Worm (Caenorhabditis elegans) whole organism, early embryonic: ENCODE data around the gene nspg-13.

Experiments
- B0310.2 ChIP-seq: sonication (generic microtip); optimal IDR thresholded peaks from 2 replicates; lab custom pipeline; 2016; ENCODE audit warnings: mild to moderate bottlenecking, missing genetic modification characterization, missing compliant biosample characterization
- F13C5.2 ChIP-seq: sonication (generic microtip); optimal IDR thresholded peaks from 2 replicates; lab custom pipeline; 2017; ENCODE audit warnings: mild to moderate bottlenecking, missing genetic modification characterization, inconsistent platforms, missing compliant biosample characterization
- aly-1 ChIP-seq: sonication (generic microtip); optimal IDR thresholded peaks from 2 replicates; lab custom pipeline; 2016; ENCODE audit warnings: missing genetic modification characterization, missing compliant biosample characterization
- ama-1 ChIP-seq: fragments of 150-350 bp; optimal IDR thresholded peaks from 2 replicates; lab custom pipeline; 2014
- ceh-13 ChIP-seq: fragments of 200-800 bp; sonication (Bioruptor generic); optimal IDR thresholded peaks from 2 replicates; lab custom pipeline; 2018; ENCODE audit warnings: mild to moderate bottlenecking, missing genetic modification characterization, missing compliant biosample characterization
- ceh-36 ChIP-seq: sonication (generic microtip); optimal IDR thresholded peaks from 2 replicates; lab custom pipeline; 2016; ENCODE audit warnings: missing genetic modification characterization, inconsistent platforms, missing compliant biosample characterization
- ets-7 ChIP-seq: sonication (generic microtip); optimal IDR thresholded peaks from 2 replicates; lab custom pipeline; 2016; ENCODE audit warnings: missing genotype, missing genetic modification characterization, missing compliant biosample characterization
- flt-1 ChIP-seq: fragments of 200-800 bp; sonication (Bioruptor generic); IDR thresholded peaks from 2 replicates; pipeline ENCODE4 v1.3.6; 2022; ENCODE audit warnings: missing genetic modification characterization, missing compliant biosample characterization
- hmbx-1 ChIP-seq: sonication (generic microtip); optimal IDR thresholded peaks from 2 replicates; lab custom pipeline; 2016; ENCODE audit warnings: mild to moderate bottlenecking, missing genetic modification characterization, missing compliant biosample characterization
- hmg-4 ChIP-seq: fragments of 200-800 bp; sonication (Bioruptor generic); optimal IDR thresholded peaks from 2 replicates; lab custom pipeline; 2018; ENCODE audit warnings: mild to moderate bottlenecking, missing genetic modification characterization, missing compliant biosample characterization
- hnd-1 ChIP-seq: sonication (generic microtip); optimal IDR thresholded peaks from 2 replicates; lab custom pipeline; 2016; ENCODE audit warnings: missing genetic modification characterization, missing compliant biosample characterization
- pes-1 ChIP-seq: fragments of 200-800 bp; sonication (Bioruptor generic); IDR thresholded peaks from 2 replicates; pipeline ENCODE4 v1.3.6; 2022; ENCODE audit warnings: missing genetic modification reagents, missing genetic modification characterization, missing compliant biosample characterization
- scrt-1 ChIP-seq: fragments of 200-800 bp; sonication (Bioruptor generic); IDR thresholded peaks from 2 replicates; pipeline ENCODE4 v1.3.6; 2022; ENCODE audit warnings: missing genetic modification characterization, missing compliant biosample characterization
- sea-1 ChIP-seq: fragments of 200-800 bp; sonication (Bioruptor generic); conservative IDR thresholded peaks from 2 replicates; pipeline ENCODE4 v1.3.6; 2022; ENCODE audit warnings: missing genetic modification characterization, missing compliant biosample characterization
- tbx-11 ChIP-seq: fragments of 200-800 bp; sonication (Bioruptor generic); IDR thresholded peaks from 2 replicates; pipeline ENCODE4 v1.3.6; 2022; ENCODE audit warnings: missing genetic modification characterization, missing compliant biosample characterization
- tbx-37 ChIP-seq: fragments of 200-800 bp; sonication (Bioruptor generic); conservative IDR thresholded peaks from 2 replicates; pipeline ENCODE4 v1.3.6; 2022; ENCODE audit warnings: missing genetic modification reagents, missing genetic modification characterization, missing compliant biosample characterization
- tra-4 ChIP-seq: sonication (generic microtip); optimal IDR thresholded peaks from 2 replicates; lab custom pipeline; 2017; ENCODE audit warnings: missing genetic modification characterization, missing compliant biosample characterization

Gene nspg-13

DNA sequence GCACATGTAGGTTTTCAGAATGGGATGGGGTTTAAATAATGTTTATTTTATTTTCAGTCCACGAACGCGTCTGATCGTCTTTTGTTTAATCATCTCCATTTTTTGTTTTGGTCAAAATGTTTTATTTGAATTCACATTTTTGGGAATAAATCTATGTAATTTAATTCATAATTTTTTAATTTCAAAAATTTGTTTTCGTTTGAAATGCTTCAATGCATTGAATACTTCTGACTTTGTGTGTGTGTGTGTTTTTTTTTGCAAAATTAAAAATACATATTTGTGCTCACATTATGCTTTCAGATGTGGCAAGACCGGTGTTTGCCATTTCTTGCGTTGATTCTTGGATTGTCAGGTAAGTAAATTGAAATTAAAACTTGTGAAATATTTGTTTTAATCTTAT, at the start of gene nspg-13:
Gene nspg-13 (plus strand): TSS at position 301 of the 400 bp plus-strand sequence.
- TF ChIP-seq B0310.2 (tag; lab: Kevin White, UChicago) (no peak), tra-4 (tag; lab: Kevin White, UChicago) (no peak)

DNA sequence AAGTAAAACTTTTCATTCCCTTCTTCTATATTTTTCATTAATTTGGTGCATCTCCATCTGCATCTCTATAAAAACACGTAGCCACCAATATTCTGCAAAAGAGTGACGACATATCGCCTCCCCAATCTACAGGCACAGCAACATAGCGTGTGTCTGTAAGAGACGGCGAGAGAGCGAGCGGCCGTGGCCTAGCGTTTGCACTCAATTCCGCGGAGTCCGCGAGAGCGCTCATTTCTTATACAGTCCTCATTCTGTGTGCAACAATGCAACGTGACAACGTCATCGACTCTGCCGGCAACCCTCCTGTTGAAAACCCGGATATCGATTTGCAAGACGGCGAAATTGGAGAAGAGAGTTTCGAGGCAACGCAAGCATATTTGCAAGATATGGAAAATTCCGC, 49.4 kb upstream of the nspg-13 start, which contains the start of gene H28G03.2:
Gene H28G03.2 (plus strand): TSS at position 200 of the 400 bp plus-strand sequence.
- peak; percentile 64 for TF ChIP-seq aly-1 (tag; lab: Kevin White, UChicago)
- TF ChIP-seq F13C5.2 (tag; lab: Kevin White, UChicago) = no peak
- TF ChIP-seq tbx-11 (GFP tag; lab: Robert Waterston, UW) = no peak
- no peak for TF ChIP-seq hnd-1 (tag; lab: Kevin White, UChicago)
- TF ChIP-seq ceh-13 (GFP tag; lab: Kevin White, UChicago) = no peak
- no peak for TF ChIP-seq B0310.2 (tag; lab: Kevin White, UChicago)
- no peak for TF ChIP-seq tbx-37 (GFP tag; lab: Robert Waterston, UW)
- TF ChIP-seq scrt-1 = no peak
- peak; percentile 71 for TF ChIP-seq hmg-4 (GFP tag; lab: Kevin White, UChicago)
- no peak for TF ChIP-seq hmbx-1
- TF ChIP-seq ama-1 = no peak
- TF ChIP-seq flt-1 (GFP tag; lab: Robert Waterston, UW) = no peak
- peak; percentile 28 for TF ChIP-seq ets-7 (tag; lab: Kevin White, UChicago)

DNA sequence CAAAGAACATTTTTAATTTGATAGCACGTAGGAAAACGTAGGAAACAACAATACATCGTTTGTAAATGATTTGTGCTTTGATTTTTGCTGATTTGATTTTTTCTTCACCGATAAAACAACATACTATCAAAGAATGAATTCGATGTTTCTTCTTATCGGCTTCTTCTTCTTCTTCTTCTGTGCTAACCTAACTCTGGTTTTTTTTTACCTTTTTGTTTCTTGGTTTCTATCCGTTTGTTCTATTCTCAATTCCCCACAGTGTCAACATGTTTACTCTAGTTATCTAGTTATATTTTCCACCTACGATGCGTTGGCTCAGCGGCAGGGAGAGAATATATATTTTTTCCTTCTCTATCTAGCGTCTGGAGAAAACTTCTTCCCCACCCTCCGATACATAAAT, 47.2 kb upstream of the nspg-13 start:
- no peak for TF ChIP-seq ama-1
- no peak for TF ChIP-seq flt-1 (GFP tag; lab: Robert Waterston, UW)
- no peak for TF ChIP-seq scrt-1
- no peak for TF ChIP-seq ets-7 (tag; lab: Kevin White, UChicago)
- TF ChIP-seq hmg-4 (GFP tag; lab: Kevin White, UChicago) = no peak
- no peak for TF ChIP-seq F13C5.2 (tag; lab: Kevin White, UChicago)
- no peak for TF ChIP-seq hnd-1 (tag; lab: Kevin White, UChicago)
- TF ChIP-seq tra-4 (tag; lab: Kevin White, UChicago) = no peak

DNA sequence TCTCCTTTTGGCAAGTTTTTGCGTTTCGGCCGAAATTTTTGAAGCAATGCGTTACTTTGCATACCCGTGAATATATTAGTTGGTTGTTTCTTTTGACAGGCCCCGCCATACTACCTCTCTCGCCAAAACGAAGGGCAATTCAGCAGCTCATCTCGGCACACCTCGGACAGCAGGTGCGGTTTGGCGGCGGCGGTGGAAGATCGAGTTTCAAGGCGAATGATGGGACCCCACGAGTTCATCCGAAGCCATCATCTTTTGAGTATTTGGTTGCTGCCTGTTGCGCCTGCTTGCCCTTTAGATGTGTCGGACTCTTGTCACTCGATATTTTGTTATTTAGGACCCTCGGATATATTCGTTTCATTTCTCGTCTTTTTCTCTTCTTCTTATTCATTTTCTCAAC, 46.7 kb upstream of the nspg-13 start:
- no peak for TF ChIP-seq hmbx-1
- TF ChIP-seq ets-7 (tag; lab: Kevin White, UChicago) = no peak
- no peak for TF ChIP-seq ceh-13 (GFP tag; lab: Kevin White, UChicago)
- no peak for TF ChIP-seq tbx-11 (GFP tag; lab: Robert Waterston, UW)
- TF ChIP-seq scrt-1 = no peak
- no peak for TF ChIP-seq tbx-37 (GFP tag; lab: Robert Waterston, UW)

DNA sequence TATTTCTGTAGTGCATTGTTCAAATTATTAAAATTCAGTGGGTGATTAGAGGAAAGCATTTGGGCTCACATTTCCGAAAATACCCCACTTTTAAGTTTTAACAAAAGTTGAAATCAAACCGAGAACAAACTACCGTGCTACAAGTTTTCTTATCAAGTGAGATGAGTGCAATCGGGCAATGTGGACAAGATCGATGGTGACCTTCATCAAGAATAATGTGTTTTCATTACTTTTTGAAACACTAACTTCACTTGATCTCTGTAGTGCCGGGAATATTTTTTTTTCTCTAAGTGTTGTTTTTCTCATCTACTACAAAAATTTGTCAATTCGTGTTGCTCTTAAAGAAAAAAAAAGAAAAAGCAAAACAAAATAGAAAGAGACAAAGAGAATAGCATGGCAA, 46.2 kb upstream of the nspg-13 start:
- no peak for TF ChIP-seq ceh-36 (tag; lab: Kevin White, UChicago)
- no peak for TF ChIP-seq ama-1
- TF ChIP-seq aly-1 (tag; lab: Kevin White, UChicago) = no peak
- no peak for TF ChIP-seq ets-7 (tag; lab: Kevin White, UChicago)
- no peak for TF ChIP-seq hmg-4 (GFP tag; lab: Kevin White, UChicago)
- no peak for TF ChIP-seq F13C5.2 (tag; lab: Kevin White, UChicago)
- TF ChIP-seq tra-4 (tag; lab: Kevin White, UChicago) = no peak
- no peak for TF ChIP-seq pes-1
- no peak for TF ChIP-seq scrt-1
- TF ChIP-seq flt-1 (GFP tag; lab: Robert Waterston, UW) = no peak
- no peak for TF ChIP-seq hnd-1 (tag; lab: Kevin White, UChicago)
- TF ChIP-seq B0310.2 (tag; lab: Kevin White, UChicago) = no peak
- no peak for TF ChIP-seq hmbx-1
- TF ChIP-seq ceh-13 (GFP tag; lab: Kevin White, UChicago) = no peak
- TF ChIP-seq sea-1 (GFP tag; lab: Robert Waterston, UW) = no peak
- TF ChIP-seq tbx-11 (GFP tag; lab: Robert Waterston, UW) = no peak
- no peak for TF ChIP-seq tbx-37 (GFP tag; lab: Robert Waterston, UW)

DNA sequence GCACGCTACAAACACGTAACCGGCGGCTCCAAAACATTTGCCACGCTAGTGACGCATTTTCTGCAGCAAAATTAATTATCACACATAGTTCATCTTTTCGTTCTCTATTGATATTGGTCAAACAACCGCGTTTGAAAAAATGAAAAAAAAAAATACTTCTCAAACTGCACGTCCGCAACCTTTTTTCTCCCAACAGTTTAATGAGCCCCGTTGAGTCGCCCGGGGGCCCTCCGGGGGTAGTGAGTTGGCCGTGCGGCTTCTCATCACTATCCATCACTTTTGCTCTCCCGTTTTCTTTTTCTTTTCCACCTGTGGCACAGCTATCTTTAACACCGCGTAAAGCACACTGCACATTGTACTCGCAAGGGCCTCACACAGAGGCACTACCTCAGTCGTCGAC, 45.6 kb upstream of the nspg-13 start:
- TF ChIP-seq tra-4 (tag; lab: Kevin White, UChicago) (no peak), flt-1 (GFP tag; lab: Robert Waterston, UW) (no peak), B0310.2 (tag; lab: Kevin White, UChicago) (no peak), tbx-37 (GFP tag; lab: Robert Waterston, UW) (no peak), hmbx-1 (no peak)

DNA sequence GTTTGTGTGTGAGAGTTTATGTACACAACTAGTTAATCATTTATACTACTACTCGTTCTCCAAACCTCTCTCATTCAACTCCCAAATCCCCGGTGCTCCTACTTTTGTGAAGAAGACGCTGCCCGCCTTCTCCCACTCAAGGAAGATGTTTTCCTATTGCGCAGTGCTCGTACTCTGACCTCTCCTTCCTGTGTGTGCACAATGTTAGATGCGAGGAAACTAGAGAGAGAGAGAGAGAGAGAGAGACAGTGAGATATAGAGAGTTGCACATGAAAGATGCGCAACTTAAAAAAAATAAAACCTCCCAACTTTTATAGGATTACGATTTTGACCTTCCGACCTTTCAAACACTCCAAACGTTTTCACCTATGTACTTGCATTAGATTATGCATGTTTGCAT, 44.5 kb upstream of the nspg-13 start:
- TF ChIP-seq F13C5.2 (tag; lab: Kevin White, UChicago) (no peak), hmg-4 (GFP tag; lab: Kevin White, UChicago) (peak; percentile 33), sea-1 (GFP tag; lab: Robert Waterston, UW) (no peak), ets-7 (tag; lab: Kevin White, UChicago) (no peak)

DNA sequence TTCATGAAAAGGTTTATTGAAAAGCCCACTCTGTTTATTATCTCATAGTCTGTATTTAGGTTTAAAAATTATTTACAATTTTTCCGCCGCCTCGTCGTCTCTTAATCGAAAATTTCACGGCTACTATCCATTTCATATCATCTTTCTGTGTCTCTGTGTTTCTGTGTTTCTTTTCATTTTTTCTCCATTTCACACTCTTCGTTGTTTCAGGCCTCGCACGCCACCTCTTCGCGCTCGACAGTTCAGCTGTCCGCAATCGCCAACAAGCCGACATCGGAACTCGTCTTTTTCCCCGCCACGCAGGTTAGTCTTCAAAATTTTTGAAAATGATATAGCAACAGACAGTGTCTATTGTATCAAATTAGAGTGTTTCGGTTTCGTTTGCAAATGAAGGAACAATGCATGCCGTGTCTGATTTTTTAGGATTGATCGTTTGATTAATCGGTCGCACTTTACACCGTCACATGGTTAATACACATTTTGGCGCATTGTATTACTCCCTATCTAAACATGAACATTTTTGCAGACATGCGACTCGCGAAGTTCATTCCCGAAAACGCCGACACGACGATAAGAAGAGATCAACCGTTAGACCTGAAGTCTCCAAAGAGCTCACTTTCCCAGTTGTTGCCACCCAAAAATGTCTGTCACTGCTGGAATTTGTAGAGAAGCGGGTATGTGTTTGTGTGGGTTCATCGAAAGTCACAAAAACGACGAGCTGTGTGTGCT, 43.9 kb upstream of the nspg-13 start:
- TF ChIP-seq flt-1 (GFP tag; lab: Robert Waterston, UW) (no peak), scrt-1 (no peak)
